Worm (Caenorhabditis elegans): ENCODE results near the gene gfrp-1.

Gene gfrp-1

ce11 chrIV:179700-180099 lies 23.7 kb upstream of the gfrp-1 start:
- TF ChIP-seq aly-2 (tag; optimal IDR thresholded peaks at IDR 0.05) = no peak

ce11 chrIV:183519-183918 lies 19.9 kb upstream of the gfrp-1 start:
- TF ChIP-seq unc-39 (tag; optimal IDR thresholded peaks at IDR 0.05) (no peak), sem-4 (tag; optimal IDR thresholded peaks at IDR 0.05) (no peak), lin-39 (tag; optimal IDR thresholded peaks at IDR 0.05) (no peak), nhr-129 (tag; optimal IDR thresholded peaks at IDR 0.05) (no peak), C34F6.9 (tag; optimal IDR thresholded peaks at IDR 0.05) (no peak), alr-1 (tag; optimal IDR thresholded peaks at IDR 0.05) (no peak), peb-1 (tag; optimal IDR thresholded peaks at IDR 0.05) (no peak), Y55F3AM.14 (GFP tag; optimal IDR thresholded peaks at IDR 0.05) (no peak), nhr-237 (tag; optimal IDR thresholded peaks at IDR 0.05) (no peak), R02D3.7 (tag; optimal IDR thresholded peaks at IDR 0.05) (no peak), ztf-4 (tag; optimal IDR thresholded peaks at IDR 0.05) (no peak)

DNA sequence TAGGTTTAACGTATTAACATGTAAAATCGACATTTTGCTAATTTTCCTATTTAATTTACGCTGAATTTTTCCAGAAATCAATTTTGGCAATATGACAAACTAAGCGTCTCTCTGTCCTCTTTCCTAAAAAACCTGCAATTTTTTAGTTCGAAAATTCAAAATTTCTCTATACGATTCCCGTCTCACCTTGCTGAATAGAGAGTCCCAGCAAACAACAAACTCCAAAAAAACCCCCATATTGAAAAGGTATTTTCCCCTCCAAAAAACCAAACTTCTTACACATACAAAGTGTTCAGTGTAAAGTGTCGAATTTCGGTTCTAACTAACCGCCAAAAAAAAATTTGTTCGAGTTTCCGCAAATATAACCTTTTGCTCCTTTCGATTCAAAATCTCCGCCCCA lies 19.2 kb upstream of the gfrp-1 start, which contains the start of gene pnc-1:
Gene pnc-1 (plus strand): TSS at position 301 of the 400 bp plus-strand sequence.
- TF ChIP-seq egl-27 (tag; optimal IDR thresholded peaks at IDR 0.05) (no peak), sma-3 (GFP tag; optimal IDR thresholded peaks at IDR 0.05) (no peak), ztf-1 (GFP tag; conservative IDR thresholded peaks at IDR 0.05) (no peak), R02D3.7 (tag; optimal IDR thresholded peaks at IDR 0.05) (no peak), snpc-4 (tag; optimal IDR thresholded peaks at IDR 0.05) (no peak), aly-2 (tag; optimal IDR thresholded peaks at IDR 0.05) (no peak), zag-1 (tag; optimal IDR thresholded peaks at IDR 0.05) (no peak), elt-3 (tag; optimal IDR thresholded peaks at IDR 0.05) (no peak), nhr-10 (tag; optimal IDR thresholded peaks at IDR 0.05) (no peak)

- TF ChIP-seq egl-27 (tag; optimal IDR thresholded peaks at IDR 0.05) (no peak), dmd-4 (tag; optimal IDR thresholded peaks at IDR 0.05) (no peak), unc-55 (GFP tag; optimal IDR thresholded peaks at IDR 0.05) (peak; percentile 11), elt-1 (tag; optimal IDR thresholded peaks at IDR 0.05) (no peak), C34F6.9 (tag; optimal IDR thresholded peaks at IDR 0.05) (peak; percentile 19)
Measured at ce11 chrIV:186110-186509, 17.3 kb upstream of the gfrp-1 start.

- TF ChIP-seq F13H6.1 (tag; optimal IDR thresholded peaks at IDR 0.05) (no peak), crh-2 (tag; optimal IDR thresholded peaks at IDR 0.05) (no peak), gmeb-1 (tag; optimal IDR thresholded peaks at IDR 0.05) (no peak), lin-13 (GFP tag; optimal IDR thresholded peaks at IDR 0.05) (no peak), lsy-2 (tag; optimal IDR thresholded peaks at IDR 0.05) (no peak), nhr-12 (tag; optimal IDR thresholded peaks at IDR 0.05) (no peak), ceh-82 (tag; optimal IDR thresholded peaks at IDR 0.05) (no peak), elt-3 (tag; optimal IDR thresholded peaks at IDR 0.05) (no peak), nhr-237 (tag; optimal IDR thresholded peaks at IDR 0.05) (no peak), ama-1 (optimal IDR thresholded peaks at IDR 0.05) (no peak), alr-1 (tag; optimal IDR thresholded peaks at IDR 0.05) (no peak), nhr-23 (tag; optimal IDR thresholded peaks at IDR 0.05) (no peak), aly-2 (tag; optimal IDR thresholded peaks at IDR 0.05) (no peak)
Measured at ce11 chrIV:187336-187735, 16.1 kb upstream of the gfrp-1 start.

DNA sequence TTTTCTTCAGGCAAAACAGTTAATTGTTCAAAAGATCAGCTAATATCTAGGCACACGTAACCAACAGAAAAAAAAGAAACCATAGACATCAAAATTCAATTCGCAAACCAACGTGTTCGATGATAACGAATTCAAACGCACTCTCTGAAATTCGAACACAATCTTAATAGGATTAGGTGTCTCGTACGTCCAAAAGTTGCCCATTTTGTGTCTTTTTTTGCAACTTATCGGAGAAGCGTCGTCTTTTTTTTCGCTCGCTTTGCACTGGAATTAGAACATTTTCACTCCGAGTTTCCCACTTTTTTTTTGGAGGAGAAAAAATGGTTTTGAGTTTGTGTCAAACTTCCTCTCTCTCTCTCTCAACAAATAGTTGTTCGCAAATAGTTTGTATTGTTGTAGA lies 14.3 kb upstream of the gfrp-1 start:
- TF ChIP-seq gmeb-1 (tag; optimal IDR thresholded peaks at IDR 0.05) = no peak
- TF ChIP-seq nhr-77 (tag; optimal IDR thresholded peaks at IDR 0.05) = no peak
- TF ChIP-seq mbf-1 (tag; optimal IDR thresholded peaks at IDR 0.05) = no peak
- no peak for TF ChIP-seq nhr-237 (tag; optimal IDR thresholded peaks at IDR 0.05)
- no peak for TF ChIP-seq fos-1 (tag; optimal IDR thresholded peaks at IDR 0.05)
- TF ChIP-seq dmd-4 (tag; optimal IDR thresholded peaks at IDR 0.05) = no peak
- no peak for TF ChIP-seq unc-39 (tag; optimal IDR thresholded peaks at IDR 0.05)
- no peak for TF ChIP-seq egl-27 (tag; optimal IDR thresholded peaks at IDR 0.05)
- no peak for TF ChIP-seq nhr-23 (tag; optimal IDR thresholded peaks at IDR 0.05)
- no peak for TF ChIP-seq zag-1 (tag; optimal IDR thresholded peaks at IDR 0.05)
- no peak for TF ChIP-seq elt-1 (tag; optimal IDR thresholded peaks at IDR 0.05)
- no peak for TF ChIP-seq nhr-11 (tag; optimal IDR thresholded peaks at IDR 0.05)
- TF ChIP-seq ceh-82 (tag; optimal IDR thresholded peaks at IDR 0.05) = no peak
- no peak for TF ChIP-seq alr-1 (tag; optimal IDR thresholded peaks at IDR 0.05)
- TF ChIP-seq F13H6.1 (tag; optimal IDR thresholded peaks at IDR 0.05) = no peak
- no peak for TF ChIP-seq lin-11 (tag; optimal IDR thresholded peaks at IDR 0.05)

Measured in whole organism, L2 larva.